Worm (Caenorhabditis elegans): Measurements from ENCODE around the gene srt-54.

DNA sequence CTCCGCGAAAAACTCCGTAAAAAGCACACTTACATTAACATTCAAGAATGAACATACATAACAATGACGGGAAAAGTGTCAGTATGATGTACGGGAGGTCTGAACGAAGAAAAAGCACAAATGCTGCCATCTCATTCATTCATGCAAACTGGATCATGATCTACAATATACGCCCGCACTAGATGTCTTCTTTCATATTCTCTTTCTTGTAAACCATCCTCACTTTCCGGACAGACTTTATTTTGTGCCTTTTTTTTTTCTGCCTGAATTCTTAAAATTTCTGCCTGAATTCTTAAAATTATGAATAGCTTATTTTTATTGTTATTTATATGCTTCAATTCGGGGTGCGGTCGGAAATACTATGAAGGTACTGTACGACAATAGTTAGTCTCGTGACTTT, 18.1 kb downstream of the srt-54 start, which contains the start of gene K10B4.1:
- TF ChIP-seq mcd-1 (GFP tag; IDR thresholded peaks at IDR 0.05) (no peak), F10E7.11 (tag; optimal IDR thresholded peaks at IDR 0.05) (no peak), fkh-3 (tag; optimal IDR thresholded peaks at IDR 0.05) (no peak)

Data from whole organism, young adult.